Fruit fly (Drosophila melanogaster): ENCODE data around the gene Elovl7.
A peak's percentile ranks its signal among the peaks of the same experiment; 100 is the strongest.

Elovl7 gene

DNA sequence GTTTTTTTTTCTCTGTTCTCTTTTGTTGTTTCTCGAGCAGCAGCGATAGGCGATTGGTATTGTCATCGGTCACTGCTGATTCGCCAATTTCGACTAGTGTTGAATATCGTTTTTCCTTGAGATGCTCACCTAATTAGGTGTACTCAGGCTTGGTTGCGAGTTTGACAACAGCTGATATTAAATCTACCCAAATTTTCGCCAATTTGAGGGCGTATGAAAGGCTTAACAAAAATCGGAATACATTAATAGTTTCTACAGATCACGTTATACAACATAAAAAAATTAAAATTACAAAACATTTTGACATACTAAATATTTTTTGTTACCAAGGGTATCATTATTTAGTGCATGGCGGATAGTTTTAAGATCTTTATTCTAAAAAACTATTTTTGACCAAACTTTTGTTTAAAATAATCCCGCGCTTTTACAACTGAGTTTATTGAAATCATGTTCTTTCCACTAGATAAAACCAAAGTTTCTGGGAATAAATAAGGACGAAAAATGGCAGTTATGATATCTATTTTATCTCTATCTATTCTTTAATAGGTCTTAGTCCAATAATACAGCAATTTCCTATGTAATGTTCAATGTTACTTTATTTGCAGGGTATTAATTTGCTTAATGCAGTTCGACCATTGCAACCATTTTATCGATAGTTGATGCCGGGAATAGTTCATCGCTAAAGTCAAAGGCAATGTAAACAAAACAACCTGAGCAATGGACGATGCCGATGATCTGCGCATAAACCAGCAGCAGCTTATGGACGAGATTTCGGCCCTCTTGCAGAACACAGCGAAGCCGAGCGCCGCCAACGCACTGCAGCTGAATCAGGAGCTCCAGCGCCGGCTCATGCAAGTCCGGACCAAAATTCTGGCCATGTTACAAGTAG is 17.7 kb upstream of the Elovl7 start, which contains the start of the genes CG10435 and Pbp95:
CG10435 (minus strand) TSS at position 81 of the 889 bp plus-strand sequence.
Pbp95 (plus strand) TSS at position 671 of the 889 bp plus-strand sequence.
- peak; percentile 33; the same call in 1 of the 2 replicates for TF ChIP-seq seq (GFP tag; IDR thresholded peaks at IDR 0.05)
- TF ChIP-seq Nf-YC (tag; optimal IDR thresholded peaks at IDR 0.05) = peak; percentile 83
- TF ChIP-seq insv (GFP tag; optimal IDR thresholded peaks at IDR 0.05) = peak in 1 of 2 experiments; percentile 32
- peak; percentile 28 for TF ChIP-seq dm (GFP tag; optimal IDR thresholded peaks at IDR 0.05)
- peak; percentile 50 for TF ChIP-seq CG30020 (tag; optimal IDR thresholded peaks at IDR 0.05)
- no peak for TF ChIP-seq sima (GFP tag; optimal IDR thresholded peaks at IDR 0.05)
- peak; percentile 62 for TF ChIP-seq pzg (GFP tag; optimal IDR thresholded peaks at IDR 0.05)
- TF ChIP-seq Hmr (GFP tag; optimal IDR thresholded peaks at IDR 0.05) = peak; percentile 27
- peak; percentile 12 for TF ChIP-seq Six4 (GFP tag; optimal IDR thresholded peaks at IDR 0.05)
- no peak for TF ChIP-seq CG11398 (GFP tag; optimal IDR thresholded peaks at IDR 0.05)
- no peak for TF ChIP-seq btn (GFP tag; optimal IDR thresholded peaks at IDR 0.05)
- TF ChIP-seq CG8089 (GFP tag; optimal IDR thresholded peaks at IDR 0.05) = no peak
- 0 out of 2 replicates have a peak, but pooled peaks have one; percentile 39 for TF ChIP-seq chm (GFP tag; IDR thresholded peaks at IDR 0.05)
- TF ChIP-seq prd (optimal IDR thresholded peaks at IDR 0.05) = no peak
- TF ChIP-seq prd (GFP tag; IDR thresholded peaks at IDR 0.05) = peak; percentile 39; the same call in 1 of the 3 replicates
- TF ChIP-seq CG10274 (GFP tag; optimal IDR thresholded peaks at IDR 0.05) = peak; percentile 34
- no peak for TF ChIP-seq abd-A (tag; optimal IDR thresholded peaks at IDR 0.05)
- no peak for TF ChIP-seq sc (optimal IDR thresholded peaks at IDR 0.05)
- no peak for TF ChIP-seq sc (GFP tag; optimal IDR thresholded peaks at IDR 0.05)
- no peak for TF ChIP-seq z (GFP tag; IDR thresholded peaks at IDR 0.05)
- TF ChIP-seq wdn (GFP tag; IDR thresholded peaks at IDR 0.05) = no peak
- TF ChIP-seq CG15601 (tag; optimal IDR thresholded peaks at IDR 0.05) = no peak
- TF ChIP-seq slbo (GFP tag; IDR thresholded peaks at IDR 0.05) = peak; percentile 78
- peak; percentile 76 for TF ChIP-seq amos (GFP tag; IDR thresholded peaks at IDR 0.05; ENCODE audit: partially characterized antibody)
- TF ChIP-seq CG17361 (GFP tag; IDR thresholded peaks at IDR 0.05) = no peak; the same call in 2 of the 3 replicates
- no peak for TF ChIP-seq CG4282 (GFP tag; optimal IDR thresholded peaks at IDR 0.05)
- no peak for TF ChIP-seq Deaf1 (tag; optimal IDR thresholded peaks at IDR 0.05)
- TF ChIP-seq CG11723 (GFP tag; optimal IDR thresholded peaks at IDR 0.05) = no peak
- peak; percentile 57 for TF ChIP-seq CG12659 (GFP tag; optimal IDR thresholded peaks at IDR 0.05)
- peak; percentile 53; the same call in 2 of the 3 replicates for TF ChIP-seq CG14050 (GFP tag; IDR thresholded peaks at IDR 0.05)
- no peak for TF ChIP-seq bowl (GFP tag; IDR thresholded peaks at IDR 0.05)
- TF ChIP-seq NC2β (GFP tag; optimal IDR thresholded peaks at IDR 0.05) = peak; percentile 45
- TF ChIP-seq CG2678 (tag; optimal IDR thresholded peaks at IDR 0.05) = no peak
- no peak for TF ChIP-seq Ssrp (tag; optimal IDR thresholded peaks at IDR 0.05)
- peak; percentile 5; the same call in 1 of the 3 replicates for TF ChIP-seq Optix (GFP tag; IDR thresholded peaks at IDR 0.05)
- no peak for TF ChIP-seq sd (tag; optimal IDR thresholded peaks at IDR 0.05)
- peak; percentile 68 for TF ChIP-seq bbx (GFP tag; IDR thresholded peaks at IDR 0.05; ENCODE audit: partially characterized antibody)
- TF ChIP-seq CG16779 (GFP tag; IDR thresholded peaks at IDR 0.05) = no peak
- TF ChIP-seq Doc2 (GFP tag; IDR thresholded peaks at IDR 0.05) = no peak
- TF ChIP-seq CG7357 (GFP tag; IDR thresholded peaks at IDR 0.05) = no peak
- no peak for TF ChIP-seq tio (GFP tag; optimal IDR thresholded peaks at IDR 0.05)
- TF ChIP-seq Trl (optimal IDR thresholded peaks at IDR 0.05) = no peak
- TF ChIP-seq Trl (GFP tag; optimal IDR thresholded peaks at IDR 0.05) = peak; percentile 57
- TF ChIP-seq vfl (GFP tag; optimal IDR thresholded peaks at IDR 0.05) = peak; percentile 67
- TF ChIP-seq CG9876 (GFP tag; optimal IDR thresholded peaks at IDR 0.05) = no peak
- peak; percentile 55 for TF ChIP-seq Antp (GFP tag; optimal IDR thresholded peaks at IDR 0.05)
- no peak for TF ChIP-seq CG17802 (tag; optimal IDR thresholded peaks at IDR 0.05)
- TF ChIP-seq NfI (GFP tag; optimal IDR thresholded peaks at IDR 0.05) = peak; percentile 51
- no peak for TF ChIP-seq CG11560 (tag; IDR thresholded peaks at IDR 0.05)
- no peak for TF ChIP-seq CG7839 (tag; optimal IDR thresholded peaks at IDR 0.05)

Measured in whole organism, embryonic.